Worm (Caenorhabditis elegans): ENCODE measurements around the gene B0507.3.

- TF ChIP-seq zag-1 (tag; optimal IDR thresholded peaks at IDR 0.05) (no peak), elt-3 (tag; optimal IDR thresholded peaks at IDR 0.05) (no peak), ama-1 (optimal IDR thresholded peaks at IDR 0.05) (no peak), nhr-67 (tag; optimal IDR thresholded peaks at IDR 0.05) (no peak), unc-62 (GFP tag; optimal IDR thresholded peaks at IDR 0.05) (no peak), snpc-4 (tag; optimal IDR thresholded peaks at IDR 0.05) (no peak), aly-2 (tag; optimal IDR thresholded peaks at IDR 0.05) (no peak), R02D3.7 (tag; optimal IDR thresholded peaks at IDR 0.05) (no peak)
Measured at ce11 chrV:8739136-8739535, 29.6 kb upstream of the B0507.3 start, which contains the start of gene ZC196.2.
